Worm (Caenorhabditis elegans) whole organism, young adult: Measurements from ENCODE around the gene mrps-26.

Experiments
- F57A8.1 ChIP-seq: fragments of 200-800 bp; sonication (Bioruptor generic); optimal IDR thresholded peaks from 2 replicates; lab custom pipeline; 2018; ENCODE audit warnings: mild to moderate bottlenecking, missing genetic modification characterization, moderate library complexity, missing compliant biosample characterization
- cebp-1 ChIP-seq, 2 experiments: fragments of 200-800 bp in 1 of 2; sonication (Bioruptor generic) in 1 of 2; sonication (generic microtip) in 1 of 2; IDR thresholded peaks in 1 of 2; optimal IDR thresholded peaks in 1 of 2; 2 replicates each; pipeline versions ENCODE4 v1.3.6 to Lab custom; 2017 to 2022; ENCODE audit warnings: missing compliant biosample characterization in 2 of 2, missing genetic modification characterization in 2 of 2, mild to moderate bottlenecking in 1 of 2, missing genetic modification reagents in 1 of 2, moderate library complexity in 1 of 2
- ets-4 ChIP-seq: fragments of 200-800 bp; sonication (Bioruptor generic); optimal IDR thresholded peaks from 2 replicates; lab custom pipeline; 2018; ENCODE audit warnings: mild to moderate bottlenecking, missing genetic modification characterization, missing compliant biosample characterization
- madf-10 ChIP-seq: sonication (generic microtip); optimal IDR thresholded peaks from 2 replicates; lab custom pipeline; 2016; ENCODE audit warnings: mild to moderate bottlenecking, missing genetic modification characterization, missing compliant biosample characterization
- nfya-1 ChIP-seq: sonication (generic microtip); optimal IDR thresholded peaks from 2 replicates; lab custom pipeline; 2017; ENCODE audit warnings: antibody characterized with exemption, missing compliant biosample characterization, missing genetic modification characterization, borderline replicate concordance; ENCODE audit not compliant: insufficient read depth
- nhr-90 ChIP-seq: sonication (generic microtip); optimal IDR thresholded peaks from 2 replicates; lab custom pipeline; 2016; ENCODE audit warnings: missing genotype, mild to moderate bottlenecking, missing genetic modification characterization, missing compliant biosample characterization
- rpc-1 ChIP-seq, 2 experiments: fragments of 150-350 bp in 1 of 2; sonication (generic microtip) in 1 of 2; optimal IDR thresholded peaks; 2 replicates each; lab custom pipeline; 2014 to 2018; ENCODE audit warnings: missing biosample characterization in 1 of 2, missing genetic modification characterization in 1 of 2, missing genetic modification reagents in 1 of 2, missing genotype in 1 of 2
- xnd-1 ChIP-seq: sonication (generic microtip); optimal IDR thresholded peaks from 2 replicates; lab custom pipeline; 2016; ENCODE audit warnings: missing genotype, missing genetic modification reagents, missing genetic modification characterization, missing compliant biosample characterization
- ztf-28 ChIP-seq: fragments of 200-800 bp; sonication (Bioruptor generic); IDR thresholded peaks from 2 replicates; pipeline ENCODE4 v1.3.6; 2022; ENCODE audit warnings: missing genetic modification reagents, missing genetic modification characterization, missing compliant biosample characterization

DNA sequence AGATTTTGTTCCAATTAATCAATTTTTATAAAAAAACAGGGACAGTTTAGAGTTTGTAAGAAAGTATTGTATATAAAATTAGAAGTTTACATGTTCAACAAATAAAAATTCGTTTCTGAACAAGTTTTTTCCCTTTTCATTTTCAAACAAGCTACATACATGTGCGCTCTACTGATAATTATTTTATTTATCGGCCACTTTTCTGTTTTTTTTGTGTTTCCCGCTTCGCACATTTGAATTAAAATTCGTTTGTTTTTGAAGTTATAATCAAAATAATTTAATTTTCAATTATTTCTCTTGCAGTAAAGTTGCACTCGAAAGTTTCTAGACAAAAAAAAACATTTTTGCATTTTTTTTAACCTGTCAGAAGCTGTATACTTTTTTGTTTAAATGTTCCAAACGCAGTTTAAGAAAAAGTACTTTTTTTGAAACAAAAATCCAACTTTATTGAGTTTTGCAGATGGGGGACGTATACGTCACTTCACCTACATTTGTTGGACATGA lies 43.7 kb upstream of the mrps-26 start, which contains the start of gene hira-1:
- no peak for TF ChIP-seq ets-4 (GFP tag; lab: Kevin White, UChicago)
- TF ChIP-seq ztf-28 (GFP tag; lab: Robert Waterston, UW) = no peak
- no peak for TF ChIP-seq F57A8.1
- no peak for TF ChIP-seq xnd-1 (tag; lab: Kevin White, UChicago)
- TF ChIP-seq nfya-1 (tag; lab: Kevin White, UChicago) = no peak
- no peak for TF ChIP-seq rpc-1 (optimal IDR thresholded peaks at IDR 0.05; lab: Kevin White, UChicago)
- TF ChIP-seq rpc-1 (tag; optimal IDR thresholded peaks at IDR 0.05; lab: Kevin White, UChicago) = no peak
- TF ChIP-seq nhr-90 = no peak
- TF ChIP-seq cebp-1 (GFP tag; IDR thresholded peaks at IDR 0.05; lab: Robert Waterston, UW) = no peak
- TF ChIP-seq cebp-1 (tag; optimal IDR thresholded peaks at IDR 0.05; lab: Kevin White, UChicago) = no peak
- TF ChIP-seq madf-10 (tag; lab: Kevin White, UChicago) = no peak
